Comparison of ENCODE assay signal across 2 fruit fly cellular contexts in genomic region chr3L:4367339-4367738, dm6.
TF ChIP-seq lines count a peak whose summit lies in the region.

TSS of gene CG11342 (minus strand) at chr3L:4367458.

TF ChIP-seq in whole organism, adult, 20 proteins besides CTCF, POLR2A, EP300 and RAD21 (continued from another document):
- TF ChIP-seq CG7045 (GFP tag; optimal IDR thresholded peaks at IDR 0.05; lab: Kevin White, UChicago) = no peak

TF ChIP-seq in whole organism, embryonic, 481 proteins besides CTCF, POLR2A, EP300 and RAD21 (continued from another document):
- peak; percentile 64; the same call in 1 of the 2 replicates for TF ChIP-seq inv (GFP tag; IDR thresholded peaks at IDR 0.05; lab: Robert Waterston, UW; ENCODE audit: partially characterized antibody)
- no peak for TF ChIP-seq cg (GFP tag; optimal IDR thresholded peaks at IDR 0.05; lab: Kevin White, UChicago)
- TF ChIP-seq Med (GFP tag; lab: Kevin White, UChicago) = peak; percentile 86
- TF ChIP-seq E2f2 (GFP tag; IDR thresholded peaks at IDR 0.05; lab: Robert Waterston, UW) = peak; percentile 93
- TF ChIP-seq schlank (tag; optimal IDR thresholded peaks at IDR 0.05; lab: Kevin White, UChicago) = no peak
- no peak for TF ChIP-seq Dad (GFP tag; optimal IDR thresholded peaks at IDR 0.05; lab: Kevin White, UChicago)
- TF ChIP-seq CG9932 (GFP tag; IDR thresholded peaks at IDR 0.05; lab: Robert Waterston, UW) = peak; percentile 50
- peak; percentile 66; the same call in 1 of the 2 replicates for TF ChIP-seq CG2129 (GFP tag; IDR thresholded peaks at IDR 0.05; lab: Robert Waterston, UW; ENCODE audit: partially characterized antibody)
- TF ChIP-seq CG7963 (GFP tag; IDR thresholded peaks at IDR 0.05; lab: Robert Waterston, UW; ENCODE audit: partially characterized antibody) = peak; percentile 63; the same call in 1 of the 3 replicates
- TF ChIP-seq HLH4C (GFP tag; IDR thresholded peaks at IDR 0.05; lab: Robert Waterston, UW; ENCODE audit: partially characterized antibody) = peak; percentile 67
- TF ChIP-seq Pdp1 (GFP tag; optimal IDR thresholded peaks at IDR 0.05; lab: Kevin White, UChicago) = peak in 1 of 2 experiments; percentile 3
- no peak for TF ChIP-seq ind (GFP tag; optimal IDR thresholded peaks at IDR 0.05; lab: Kevin White, UChicago)
- no peak for TF ChIP-seq chm (GFP tag; IDR thresholded peaks at IDR 0.05; lab: Robert Waterston, UW)
- TF ChIP-seq BEAF-32 (GFP tag; optimal IDR thresholded peaks at IDR 0.05; lab: Kevin White, UChicago) = peak; percentile 80
- TF ChIP-seq sens (GFP tag; lab: Kevin White, UChicago) = peak; percentile 42
- TF ChIP-seq zen (tag; optimal IDR thresholded peaks at IDR 0.05; lab: Kevin White, UChicago) = no peak
- peak; percentile 47 for TF ChIP-seq MBD-R2 (GFP tag; IDR thresholded peaks at IDR 0.05; lab: Robert Waterston, UW)
- TF ChIP-seq tna (GFP tag; IDR thresholded peaks at IDR 0.05; lab: Robert Waterston, UW; ENCODE audit: partially characterized antibody) = peak; percentile 31; the same call in 1 of the 2 replicates
- TF ChIP-seq B-H1 (GFP tag; IDR thresholded peaks at IDR 0.05; lab: Robert Waterston, UW) = no peak
- TF ChIP-seq Scr (GFP tag; IDR thresholded peaks at IDR 0.05; lab: Robert Waterston, UW; ENCODE audit: partially characterized antibody) = peak; percentile 85
- no peak for TF ChIP-seq gsb (GFP tag; IDR thresholded peaks at IDR 0.05; lab: Robert Waterston, UW)
- TF ChIP-seq mld (GFP tag; IDR thresholded peaks at IDR 0.05; lab: Robert Waterston, UW; ENCODE audit: partially characterized antibody) = no peak
- peak; percentile 17 for TF ChIP-seq CG14710 (tag; optimal IDR thresholded peaks at IDR 0.05; lab: Kevin White, UChicago)
- TF ChIP-seq Dp (GFP tag; optimal IDR thresholded peaks at IDR 0.05; lab: Kevin White, UChicago) = peak; percentile 89
- no peak for TF ChIP-seq Nf-YA (GFP tag; IDR thresholded peaks at IDR 0.05; lab: Robert Waterston, UW)
- TF ChIP-seq stwl (tag; optimal IDR thresholded peaks at IDR 0.05; lab: Kevin White, UChicago) = peak; percentile 99
- no peak for TF ChIP-seq CG7357 (GFP tag; IDR thresholded peaks at IDR 0.05; lab: Robert Waterston, UW)
- no peak for TF ChIP-seq ttk (GFP tag; IDR thresholded peaks at IDR 0.05; lab: Robert Waterston, UW)
- TF ChIP-seq row (GFP tag; IDR thresholded peaks at IDR 0.05; lab: Robert Waterston, UW) = peak; percentile 30; the same call in 1 of the 3 replicates
- no peak for TF ChIP-seq CG31365 (tag; optimal IDR thresholded peaks at IDR 0.05; lab: Kevin White, UChicago)
- TF ChIP-seq vvl (GFP tag; IDR thresholded peaks at IDR 0.05; lab: Robert Waterston, UW) = 0 out of 2 replicates have a peak, but pooled peaks have one; percentile 13
- peak; percentile 94 for TF ChIP-seq hbn (GFP tag; IDR thresholded peaks at IDR 0.05; lab: Robert Waterston, UW; ENCODE audit: partially characterized antibody)
- TF ChIP-seq PHDP (tag; optimal IDR thresholded peaks at IDR 0.05; lab: Kevin White, UChicago) = no peak
- no peak for TF ChIP-seq CG6765 (GFP tag; optimal IDR thresholded peaks at IDR 0.05; lab: Kevin White, UChicago)
- peak; percentile 88 for TF ChIP-seq CG34224 (GFP tag; IDR thresholded peaks at IDR 0.05; lab: Robert Waterston, UW; ENCODE audit: partially characterized antibody)
- peak; percentile 35 for TF ChIP-seq CG4617 (GFP tag; optimal IDR thresholded peaks at IDR 0.05; lab: Kevin White, UChicago; ENCODE audit: borderline replicate concordance)
- no peak for TF ChIP-seq sd (tag; optimal IDR thresholded peaks at IDR 0.05; lab: Kevin White, UChicago)
- TF ChIP-seq HmgD (GFP tag; optimal IDR thresholded peaks at IDR 0.05; lab: Kevin White, UChicago) = no peak
- peak; percentile 24 for TF ChIP-seq MESR4 (GFP tag; optimal IDR thresholded peaks at IDR 0.05; lab: Kevin White, UChicago)
- no peak for TF ChIP-seq Hsf (GFP tag; optimal IDR thresholded peaks at IDR 0.05; lab: Kevin White, UChicago)
- peak; percentile 94 for TF ChIP-seq CG13287 (GFP tag; IDR thresholded peaks at IDR 0.05; lab: Robert Waterston, UW; ENCODE audit: partially characterized antibody)
- peak; percentile 78 for TF ChIP-seq CG6791 (GFP tag; IDR thresholded peaks at IDR 0.05; lab: Robert Waterston, UW; ENCODE audit: partially characterized antibody)
- TF ChIP-seq luna (GFP tag; optimal IDR thresholded peaks at IDR 0.05; lab: Kevin White, UChicago) = no peak
- TF ChIP-seq CG10267 (tag; optimal IDR thresholded peaks at IDR 0.05; lab: Kevin White, UChicago) = peak; percentile 89
- TF ChIP-seq CG12659 (GFP tag; optimal IDR thresholded peaks at IDR 0.05; lab: Kevin White, UChicago) = peak; percentile 15
- TF ChIP-seq ato (GFP tag; IDR thresholded peaks at IDR 0.05; lab: Robert Waterston, UW; ENCODE audit: partially characterized antibody) = 0 out of 2 replicates have a peak, but pooled peaks have one; percentile 12
- peak; percentile 82 for TF ChIP-seq Bgb (GFP tag; IDR thresholded peaks at IDR 0.05; lab: Robert Waterston, UW; ENCODE audit: partially characterized antibody)
- no peak for TF ChIP-seq CG32772 (GFP tag; IDR thresholded peaks at IDR 0.05; lab: Robert Waterston, UW)
- no peak for TF ChIP-seq HHEX (GFP tag; optimal IDR thresholded peaks at IDR 0.05; lab: Kevin White, UChicago)
- peak; percentile 46 for TF ChIP-seq CG1603 (tag; optimal IDR thresholded peaks at IDR 0.05; lab: Kevin White, UChicago)
- no peak for TF ChIP-seq CG8944 (GFP tag; optimal IDR thresholded peaks at IDR 0.05; lab: Kevin White, UChicago)
- peak; percentile 42 for TF ChIP-seq pzg (GFP tag; optimal IDR thresholded peaks at IDR 0.05; lab: Kevin White, UChicago)
- peak; percentile 89 for TF ChIP-seq unc-4 (GFP tag; IDR thresholded peaks at IDR 0.05; lab: Robert Waterston, UW; ENCODE audit: partially characterized antibody)
- TF ChIP-seq CG2120 (GFP tag; optimal IDR thresholded peaks at IDR 0.05; lab: Kevin White, UChicago) = peak; percentile 38
- no peak for TF ChIP-seq CG10654 (GFP tag; optimal IDR thresholded peaks at IDR 0.05; lab: Kevin White, UChicago)
- TF ChIP-seq Atf3 (GFP tag; optimal IDR thresholded peaks at IDR 0.05; lab: Kevin White, UChicago) = no peak
- no peak for TF ChIP-seq CG5180 (GFP tag; optimal IDR thresholded peaks at IDR 0.05; lab: Kevin White, UChicago)
- TF ChIP-seq gro (GFP tag; optimal IDR thresholded peaks at IDR 0.05; lab: Kevin White, UChicago) = no peak
- peak; percentile 83 for TF ChIP-seq zen2 (GFP tag; IDR thresholded peaks at IDR 0.05; lab: Robert Waterston, UW; ENCODE audit: partially characterized antibody)
- no peak for TF ChIP-seq CG17359 (tag; optimal IDR thresholded peaks at IDR 0.05; lab: Kevin White, UChicago)
- peak; percentile 43; the same call in 1 of the 2 replicates for TF ChIP-seq Rfx (GFP tag; IDR thresholded peaks at IDR 0.05; lab: Robert Waterston, UW)
- no peak for TF ChIP-seq Nf-YB (GFP tag; optimal IDR thresholded peaks at IDR 0.05; lab: Kevin White, UChicago)
- no peak for TF ChIP-seq B-H2 (GFP tag; optimal IDR thresholded peaks at IDR 0.05; lab: Kevin White, UChicago)
- no peak for TF ChIP-seq Hey (tag; optimal IDR thresholded peaks at IDR 0.05; lab: Kevin White, UChicago)
- peak; percentile 34; the same call in 1 of the 2 replicates for TF ChIP-seq nerfin-2 (GFP tag; IDR thresholded peaks at IDR 0.05; lab: Robert Waterston, UW; ENCODE audit: partially characterized antibody)
- TF ChIP-seq Dref (GFP tag; IDR thresholded peaks at IDR 0.05; lab: Robert Waterston, UW) = no peak
- TF ChIP-seq amos (GFP tag; IDR thresholded peaks at IDR 0.05; lab: Robert Waterston, UW; ENCODE audit: partially characterized antibody) = peak; percentile 85
- TF ChIP-seq Sin3A (optimal IDR thresholded peaks at IDR 0.05; lab: Kevin White, UChicago) = no peak
- no peak for TF ChIP-seq pho (GFP tag; optimal IDR thresholded peaks at IDR 0.05; lab: Kevin White, UChicago)
- TF ChIP-seq chinmo (GFP tag; IDR thresholded peaks at IDR 0.05; lab: Robert Waterston, UW; ENCODE audit: partially characterized antibody) = peak; percentile 82; the same call in 2 of the 4 replicates
- TF ChIP-seq gfzf (GFP tag; optimal IDR thresholded peaks at IDR 0.05; lab: Kevin White, UChicago) = peak; percentile 19
- no peak for TF ChIP-seq NK7.1 (GFP tag; optimal IDR thresholded peaks at IDR 0.05; lab: Kevin White, UChicago)
- TF ChIP-seq lilli (GFP tag; optimal IDR thresholded peaks at IDR 0.05; lab: Kevin White, UChicago) = peak; percentile 15
- peak; percentile 89 for TF ChIP-seq sna (GFP tag; IDR thresholded peaks at IDR 0.05; lab: Robert Waterston, UW; ENCODE audit: partially characterized antibody)
- peak; percentile 47 for TF ChIP-seq dm (GFP tag; optimal IDR thresholded peaks at IDR 0.05; lab: Kevin White, UChicago)
- TF ChIP-seq CG17829 (tag; optimal IDR thresholded peaks at IDR 0.05; lab: Kevin White, UChicago) = no peak
- TF ChIP-seq esg (GFP tag; conservative IDR thresholded peaks at IDR 0.05; lab: Robert Waterston, UW) = no peak
- TF ChIP-seq CG14050 (GFP tag; IDR thresholded peaks at IDR 0.05; lab: Robert Waterston, UW) = no peak
- peak; percentile 87 for TF ChIP-seq Opbp (GFP tag; IDR thresholded peaks at IDR 0.05; lab: Robert Waterston, UW; ENCODE audit: partially characterized antibody)
- TF ChIP-seq CHES-1-like (GFP tag; optimal IDR thresholded peaks at IDR 0.05; lab: Kevin White, UChicago) = peak; percentile 11
- TF ChIP-seq CG3163 (GFP tag; optimal IDR thresholded peaks at IDR 0.05; lab: Kevin White, UChicago) = no peak
- peak; percentile 78 for TF ChIP-seq CG16813 (GFP tag; IDR thresholded peaks at IDR 0.05; lab: Robert Waterston, UW; ENCODE audit: partially characterized antibody)
- peak; percentile 85 for TF ChIP-seq Sry-δ (GFP tag; optimal IDR thresholded peaks at IDR 0.05; lab: Kevin White, UChicago)
- TF ChIP-seq HmgZ (tag; optimal IDR thresholded peaks at IDR 0.05; lab: Kevin White, UChicago) = peak; percentile 42
- no peak for TF ChIP-seq lmd (GFP tag; IDR thresholded peaks at IDR 0.05; lab: Robert Waterston, UW)
- TF ChIP-seq trem (tag; optimal IDR thresholded peaks at IDR 0.05; lab: Kevin White, UChicago) = peak; percentile 47
- TF ChIP-seq CG42726 (GFP tag; IDR thresholded peaks at IDR 0.05; lab: Robert Waterston, UW; ENCODE audit: partially characterized antibody) = no peak; the same call in 1 of the 2 replicates
TF ChIP-seq in whole organism, embryonic: peak in this region for 57.
